Worm (Caenorhabditis elegans): Measurements from ENCODE around the gene Y15E3A.5.

The Y15E3A.5 gene

DNA sequence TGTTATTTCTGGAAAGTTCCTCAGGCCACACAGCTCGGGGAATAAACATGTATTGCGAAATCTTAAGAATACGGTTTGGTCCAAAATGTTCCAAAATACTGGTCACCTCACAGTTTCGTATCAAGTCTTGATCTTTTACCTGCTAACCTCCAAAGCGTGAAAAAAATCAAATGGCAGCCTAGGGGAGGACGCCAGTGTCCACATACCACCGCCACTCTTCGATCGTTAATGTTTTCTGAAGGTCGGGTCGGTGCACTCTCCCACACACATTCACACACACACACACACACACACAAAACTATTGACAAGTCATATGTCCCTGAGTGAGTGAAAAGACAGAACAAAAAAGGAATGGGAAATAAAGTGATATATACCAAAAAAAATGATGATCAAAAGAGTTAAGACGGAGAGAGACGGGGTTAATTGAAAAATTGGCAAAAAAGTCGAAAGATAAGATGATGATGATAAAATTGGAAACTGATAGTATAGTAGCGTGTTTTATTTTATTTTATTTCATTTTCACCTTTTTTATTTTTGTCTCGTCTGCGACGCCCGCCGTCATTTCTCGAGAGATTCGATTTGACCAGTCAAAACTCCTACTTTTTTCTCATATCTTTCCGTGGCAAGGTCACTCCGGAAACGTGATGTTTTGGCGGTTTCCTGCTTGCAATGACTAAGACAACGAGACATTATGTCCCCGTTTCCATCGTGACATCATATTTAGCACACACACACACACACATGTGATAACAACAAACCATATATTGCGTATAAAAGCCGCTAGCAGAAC, at the start of gene Y15E3A.5:
Y15E3A.5 (plus strand) TSS at position 752 of the 790 bp plus-strand sequence.
- no peak for TF ChIP-seq tbx-37 (GFP tag; conservative IDR thresholded peaks at IDR 0.05)

DNA sequence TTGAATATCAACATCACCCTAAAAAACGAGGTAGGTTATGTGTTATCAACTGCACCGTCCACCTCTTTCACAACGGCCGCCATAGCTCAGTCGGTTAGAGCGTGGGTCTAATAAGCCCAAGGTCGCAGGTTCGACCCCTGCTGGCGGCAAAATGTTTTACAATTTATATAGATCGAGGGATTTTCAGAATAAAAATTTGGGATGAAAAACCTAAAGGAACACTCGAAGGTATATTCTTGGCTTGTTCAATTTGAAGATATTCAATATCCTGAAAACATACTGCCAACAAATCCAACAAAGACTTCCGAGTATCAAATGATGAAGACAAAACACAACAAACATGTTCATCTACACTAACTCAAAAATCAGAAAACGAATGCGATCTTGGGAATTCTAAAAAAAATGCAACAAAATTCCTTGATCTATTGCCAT, 42.9 kb upstream of the Y15E3A.5 start:
- peak; percentile 55 for TF ChIP-seq hnd-1 (tag; optimal IDR thresholded peaks at IDR 0.05)
- TF ChIP-seq sea-1 (GFP tag; conservative IDR thresholded peaks at IDR 0.05), result peak; percentile 84
- peak; percentile 86 for TF ChIP-seq scrt-1 (GFP tag; IDR thresholded peaks at IDR 0.05)
- TF ChIP-seq flt-1 (GFP tag; IDR thresholded peaks at IDR 0.05), result peak; percentile 77
- peak; percentile 85 for TF ChIP-seq tbx-11 (GFP tag; IDR thresholded peaks at IDR 0.05)
- no peak for TF ChIP-seq tra-4 (tag; optimal IDR thresholded peaks at IDR 0.05)
- peak; percentile 85 for TF ChIP-seq aly-1 (tag; optimal IDR thresholded peaks at IDR 0.05)
- TF ChIP-seq tbx-37 (GFP tag; conservative IDR thresholded peaks at IDR 0.05), result peak; percentile 79
- peak; percentile 64 for TF ChIP-seq F13C5.2 (tag; optimal IDR thresholded peaks at IDR 0.05)
- peak; percentile 77 for TF ChIP-seq B0310.2 (tag; optimal IDR thresholded peaks at IDR 0.05)
- TF ChIP-seq pes-1 (GFP tag; IDR thresholded peaks at IDR 0.05), result peak; percentile 87
- peak; percentile 78 for TF ChIP-seq hmg-4 (GFP tag; optimal IDR thresholded peaks at IDR 0.05)
- TF ChIP-seq hmbx-1 (tag; optimal IDR thresholded peaks at IDR 0.05), result peak; percentile 37
- no peak for TF ChIP-seq ama-1 (optimal IDR thresholded peaks at IDR 0.05)
- peak; percentile 27 for TF ChIP-seq ets-7 (tag; optimal IDR thresholded peaks at IDR 0.05)
- peak; percentile 75 for TF ChIP-seq ceh-36 (tag; optimal IDR thresholded peaks at IDR 0.05)
- TF ChIP-seq ceh-13 (GFP tag; optimal IDR thresholded peaks at IDR 0.05), result peak; percentile 69

DNA sequence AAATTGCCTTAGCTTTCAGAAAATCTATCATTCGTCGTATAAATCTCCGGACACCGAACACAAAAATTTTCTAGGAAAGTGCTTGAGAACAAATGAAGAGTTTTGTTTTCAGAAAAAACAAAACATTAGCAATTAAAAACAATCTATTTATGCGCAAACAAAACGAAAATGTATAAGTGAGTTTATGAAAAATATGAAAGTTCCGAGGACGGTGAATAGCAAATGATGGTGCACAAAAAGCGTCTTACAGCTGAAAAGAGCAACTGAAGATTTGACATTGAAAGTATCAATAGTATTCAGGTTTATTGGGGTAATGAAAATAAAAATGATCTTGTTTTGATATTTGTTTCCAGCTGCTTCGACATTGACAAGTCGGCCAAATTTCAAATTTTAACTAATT, 40.4 kb upstream of the Y15E3A.5 start:
- TF ChIP-seq tra-4 (tag; optimal IDR thresholded peaks at IDR 0.05) (no peak), tbx-11 (GFP tag; IDR thresholded peaks at IDR 0.05) (no peak), flt-1 (GFP tag; IDR thresholded peaks at IDR 0.05) (no peak), hmg-4 (GFP tag; optimal IDR thresholded peaks at IDR 0.05) (no peak)

ce11 chrX:15302863-15303262, 37.5 kb upstream of the Y15E3A.5 start, which contains the start of gene ser-2:
Gene ser-2 (minus strand): TSS chrX:15302963.
- TF ChIP-seq hnd-1 (tag; optimal IDR thresholded peaks at IDR 0.05) (no peak), sea-1 (GFP tag; conservative IDR thresholded peaks at IDR 0.05) (no peak), pes-1 (GFP tag; IDR thresholded peaks at IDR 0.05) (no peak), scrt-1 (GFP tag; IDR thresholded peaks at IDR 0.05) (no peak), tbx-11 (GFP tag; IDR thresholded peaks at IDR 0.05) (no peak), B0310.2 (tag; optimal IDR thresholded peaks at IDR 0.05) (no peak)

DNA sequence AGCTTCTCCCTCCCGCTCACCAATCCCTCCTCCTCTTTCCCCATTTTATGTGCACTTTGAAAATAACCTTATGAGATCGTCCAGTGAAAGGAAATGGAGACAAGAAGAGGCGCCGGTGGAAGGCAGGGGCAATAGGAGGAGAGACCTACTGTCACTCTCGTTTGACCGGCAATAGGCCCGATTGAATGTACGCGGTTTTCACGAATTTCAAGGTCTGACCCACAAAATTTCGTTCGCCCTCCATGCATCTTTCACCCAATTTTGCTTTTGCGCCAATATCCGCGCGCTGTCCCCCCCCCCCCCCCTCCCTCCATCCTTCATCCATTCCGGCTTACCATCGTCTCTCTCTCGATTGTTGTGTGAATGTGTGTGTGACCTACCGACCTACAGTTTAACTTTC, 32.7 kb upstream of the Y15E3A.5 start:
- TF ChIP-seq F13C5.2 (tag; optimal IDR thresholded peaks at IDR 0.05), result no peak
- TF ChIP-seq hmg-4 (GFP tag; optimal IDR thresholded peaks at IDR 0.05), result peak; percentile 3

DNA sequence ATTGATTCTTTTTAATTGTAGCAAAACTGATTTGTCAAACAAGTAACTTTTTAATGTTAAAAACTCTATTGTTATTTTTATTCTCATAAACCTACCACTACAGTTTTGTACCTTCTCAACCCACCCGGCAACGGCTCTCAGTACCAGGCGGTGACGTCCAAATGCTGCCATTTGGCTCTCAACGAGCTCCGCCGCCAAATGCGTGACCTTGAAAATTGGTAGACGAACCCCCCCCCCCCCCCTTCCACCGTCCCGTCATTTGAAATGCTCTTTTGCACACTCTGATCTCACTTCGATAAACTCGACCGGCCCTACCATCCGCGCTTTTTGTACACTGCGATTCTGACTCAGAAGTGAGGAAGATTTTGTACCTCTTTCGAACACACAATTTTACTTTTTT, 31.7 kb upstream of the Y15E3A.5 start:
- no peak for TF ChIP-seq ets-7 (tag; optimal IDR thresholded peaks at IDR 0.05)
- no peak for TF ChIP-seq hmbx-1 (tag; optimal IDR thresholded peaks at IDR 0.05)
- no peak for TF ChIP-seq ceh-13 (GFP tag; optimal IDR thresholded peaks at IDR 0.05)
- no peak for TF ChIP-seq scrt-1 (GFP tag; IDR thresholded peaks at IDR 0.05)
- TF ChIP-seq ceh-36 (tag; optimal IDR thresholded peaks at IDR 0.05), result no peak
- no peak for TF ChIP-seq F13C5.2 (tag; optimal IDR thresholded peaks at IDR 0.05)
- no peak for TF ChIP-seq sea-1 (GFP tag; conservative IDR thresholded peaks at IDR 0.05)
- no peak for TF ChIP-seq tbx-37 (GFP tag; conservative IDR thresholded peaks at IDR 0.05)
- no peak for TF ChIP-seq B0310.2 (tag; optimal IDR thresholded peaks at IDR 0.05)
- no peak for TF ChIP-seq aly-1 (tag; optimal IDR thresholded peaks at IDR 0.05)
- no peak for TF ChIP-seq pes-1 (GFP tag; IDR thresholded peaks at IDR 0.05)
- no peak for TF ChIP-seq hmg-4 (GFP tag; optimal IDR thresholded peaks at IDR 0.05)
- no peak for TF ChIP-seq flt-1 (GFP tag; IDR thresholded peaks at IDR 0.05)
- no peak for TF ChIP-seq tra-4 (tag; optimal IDR thresholded peaks at IDR 0.05)
- no peak for TF ChIP-seq ama-1 (optimal IDR thresholded peaks at IDR 0.05)
- TF ChIP-seq hnd-1 (tag; optimal IDR thresholded peaks at IDR 0.05), result no peak
- no peak for TF ChIP-seq tbx-11 (GFP tag; IDR thresholded peaks at IDR 0.05)

DNA sequence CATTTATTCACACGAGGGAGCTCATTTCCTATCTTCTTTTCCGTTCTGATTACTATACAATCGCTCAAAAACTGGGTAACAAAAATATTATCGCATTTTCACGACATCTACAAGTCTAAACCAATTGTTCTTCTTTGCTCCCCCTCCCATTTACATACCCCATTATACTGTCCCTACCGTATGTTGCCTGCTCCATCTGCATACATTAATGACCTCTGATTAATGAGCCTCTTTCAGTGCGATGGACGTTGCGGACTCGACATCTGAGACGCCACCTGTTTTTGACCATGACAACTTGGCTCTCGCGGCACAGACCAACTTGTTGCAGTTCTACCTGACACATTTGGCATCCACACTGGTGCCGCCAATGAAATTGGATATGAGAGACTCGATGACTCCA, 31.2 kb upstream of the Y15E3A.5 start, which contains the start of gene nhr-91:
nhr-91 (plus strand) TSS at position 232 of the 400 bp plus-strand sequence.
- TF ChIP-seq tbx-37 (GFP tag; conservative IDR thresholded peaks at IDR 0.05) (no peak), ceh-36 (tag; optimal IDR thresholded peaks at IDR 0.05) (no peak), hmbx-1 (tag; optimal IDR thresholded peaks at IDR 0.05) (no peak), hnd-1 (tag; optimal IDR thresholded peaks at IDR 0.05) (no peak), flt-1 (GFP tag; IDR thresholded peaks at IDR 0.05) (no peak), F13C5.2 (tag; optimal IDR thresholded peaks at IDR 0.05) (no peak), ets-7 (tag; optimal IDR thresholded peaks at IDR 0.05) (no peak), scrt-1 (GFP tag; IDR thresholded peaks at IDR 0.05) (no peak), ceh-13 (GFP tag; optimal IDR thresholded peaks at IDR 0.05) (no peak), pes-1 (GFP tag; IDR thresholded peaks at IDR 0.05) (no peak), sea-1 (GFP tag; conservative IDR thresholded peaks at IDR 0.05) (no peak), tbx-11 (GFP tag; IDR thresholded peaks at IDR 0.05) (no peak)

- TF ChIP-seq hmg-4 (GFP tag; optimal IDR thresholded peaks at IDR 0.05) (peak; percentile 19), tbx-11 (GFP tag; IDR thresholded peaks at IDR 0.05) (no peak)
Observed at ce11 chrX:15310330-15310776, 30.0 kb upstream of the Y15E3A.5 start.
